Worm (Caenorhabditis elegans) whole organism, midembryonic: ENCODE measurements around the gene ragc-1.

ENCODE experiments used
- T22C8.4 ChIP-seq: fragments of 200-800 bp; sonication (Bioruptor generic); IDR thresholded peaks from 2 replicates; pipeline ENCODE4 v1.3.6; 2022; ENCODE audit warnings: missing genetic modification characterization, missing compliant biosample characterization
- cog-1 ChIP-seq: sonication (generic microtip); optimal IDR thresholded peaks from 2 replicates; lab custom pipeline; 2016; ENCODE audit warnings: missing genetic modification characterization, missing compliant biosample characterization
- flt-1 ChIP-seq: fragments of 200-800 bp; sonication (Bioruptor generic); IDR thresholded peaks from 2 replicates; pipeline ENCODE4 v1.3.6; 2022; ENCODE audit warnings: missing genetic modification characterization, missing compliant biosample characterization
- med-1 ChIP-seq: sonication (generic microtip); optimal IDR thresholded peaks from 2 replicates; lab custom pipeline; 2017; ENCODE audit warnings: missing genetic modification characterization, mild to moderate bottlenecking, missing compliant biosample characterization, antibody characterized with exemption, missing genetic modification reagents; ENCODE audit not compliant: insufficient read depth
- ref-1 ChIP-seq: fragments of 200-800 bp; sonication (Bioruptor generic); conservative IDR thresholded peaks from 2 replicates; pipeline ENCODE4 v1.3.6; 2022; ENCODE audit warnings: missing genetic modification reagents, missing genetic modification characterization, missing compliant biosample characterization
- tab-1 ChIP-seq: fragments of 200-800 bp; sonication (Bioruptor generic); IDR thresholded peaks from 2 replicates; pipeline ENCODE4 v1.3.6; 2022; ENCODE audit warnings: missing genetic modification characterization, missing compliant biosample characterization
- ztf-23 ChIP-seq: fragments of 200-800 bp; sonication (Bioruptor generic); IDR thresholded peaks from 2 replicates; pipeline ENCODE4 v1.3.6; 2022; ENCODE audit warnings: missing genetic modification reagents, missing genetic modification characterization, missing compliant biosample characterization

DNA sequence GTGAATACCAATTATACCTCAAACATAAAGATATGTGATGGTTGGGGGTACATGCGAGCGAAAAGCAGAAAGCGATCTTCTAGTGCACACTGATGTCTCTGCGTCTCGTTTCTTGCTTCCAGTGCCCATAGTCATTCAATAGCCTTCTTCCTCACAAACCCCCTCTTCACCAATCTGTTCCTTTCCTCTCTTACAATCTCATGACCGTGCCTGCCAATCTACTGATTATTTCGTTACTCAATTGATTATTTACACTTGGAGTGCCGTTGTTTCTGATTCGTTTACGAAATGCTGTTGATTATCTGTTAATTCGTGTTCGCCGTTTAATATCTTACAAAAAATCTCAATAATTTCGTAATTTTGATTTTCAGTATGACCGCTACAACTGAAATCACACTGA lies 19.9 kb downstream of the ragc-1 start:
- TF ChIP-seq tab-1 (GFP tag; lab: Robert Waterston, UW) (no peak), ztf-23 (GFP tag; lab: Robert Waterston, UW) (no peak), ref-1 (GFP tag; lab: Robert Waterston, UW) (no peak), T22C8.4 (GFP tag; lab: Robert Waterston, UW) (no peak), med-1 (no peak), flt-1 (GFP tag; lab: Robert Waterston, UW) (no peak), cog-1 (tag; lab: Kevin White, UChicago) (no peak)
